Worm (Caenorhabditis elegans): ENCODE data around the gene T12A7.2.
A peak's percentile ranks its signal among the peaks of the same experiment; 100 is the strongest.

The T12A7.2 gene

ce11 chrIV:11785064-11785840 is 24.3 kb upstream of the T12A7.2 start:
- no peak for TF ChIP-seq Y53F4B.3 (GFP tag; IDR thresholded peaks at IDR 0.05)
- no peak for TF ChIP-seq madf-10 (tag; optimal IDR thresholded peaks at IDR 0.05)
- TF ChIP-seq snpc-4 (GFP tag; optimal IDR thresholded peaks at IDR 0.05): no peak
- TF ChIP-seq snpc-4 (tag; optimal IDR thresholded peaks at IDR 0.05): no peak
- no peak for TF ChIP-seq nfya-1 (tag; optimal IDR thresholded peaks at IDR 0.05; ENCODE audit: borderline replicate concordance, insufficient read depth)
- no peak for TF ChIP-seq ztf-26 (tag; optimal IDR thresholded peaks at IDR 0.05)
- no peak for TF ChIP-seq ceh-91 (GFP tag; IDR thresholded peaks at IDR 0.05)
- TF ChIP-seq ceh-27 (GFP tag; optimal IDR thresholded peaks at IDR 0.05): peak; percentile 5

DNA sequence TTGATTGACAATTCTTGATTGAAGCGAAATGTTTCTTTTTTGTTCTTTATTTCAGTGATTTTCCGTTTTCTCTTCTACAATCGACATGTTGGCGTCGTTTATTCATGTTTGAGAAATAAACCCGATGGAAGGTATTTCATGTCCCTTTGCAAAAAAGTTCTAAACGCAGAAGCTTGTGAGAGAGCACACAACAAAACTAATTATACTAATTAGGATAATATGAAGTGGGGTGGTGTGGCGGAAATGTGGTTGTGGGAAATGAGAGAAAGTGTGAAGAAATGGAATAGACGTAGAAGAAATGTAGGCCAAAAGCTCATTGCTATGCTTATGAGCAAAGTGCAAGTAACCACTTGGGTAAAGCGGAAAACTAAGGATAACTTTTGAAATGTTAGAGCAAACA is 21.9 kb upstream of the T12A7.2 start:
- no peak for TF ChIP-seq ztf-18 (tag; optimal IDR thresholded peaks at IDR 0.05)
- TF ChIP-seq hlh-26 (GFP tag; conservative IDR thresholded peaks at IDR 0.05): no peak
- TF ChIP-seq Y95B8A.8 (GFP tag; IDR thresholded peaks at IDR 0.05): no peak
- TF ChIP-seq lin-35 (GFP tag; optimal IDR thresholded peaks at IDR 0.05): no peak
- TF ChIP-seq ztf-22 (GFP tag; optimal IDR thresholded peaks at IDR 0.05): no peak
- no peak for TF ChIP-seq egrh-3 (GFP tag; IDR thresholded peaks at IDR 0.05)
- no peak for TF ChIP-seq sea-2 (GFP tag; IDR thresholded peaks at IDR 0.05)
- TF ChIP-seq pha-4 (tag; optimal IDR thresholded peaks at IDR 0.05): no peak
- TF ChIP-seq K12H6.12 (tag; optimal IDR thresholded peaks at IDR 0.05): no peak

DNA sequence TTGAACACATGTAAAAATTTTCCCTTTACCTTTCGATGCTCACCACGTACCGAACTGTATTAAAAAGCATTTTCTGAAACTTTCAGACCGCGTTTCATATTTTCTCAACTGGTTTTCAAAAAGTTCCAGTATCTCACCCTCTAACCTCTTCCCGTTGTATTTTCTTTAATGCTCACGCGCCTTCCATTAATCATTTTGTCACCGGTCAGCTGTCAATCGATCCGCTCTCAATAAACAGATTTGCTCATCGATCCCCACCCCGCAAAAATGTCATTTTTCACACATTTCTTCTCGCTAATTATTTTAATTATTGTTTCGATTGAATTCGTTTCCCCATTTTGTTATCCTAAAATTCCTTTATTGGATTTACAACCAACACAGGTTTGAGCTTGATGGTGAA is 18.1 kb upstream of the T12A7.2 start, which contains the start of gene lpr-2:
lpr-2 (plus strand) TSS at position 189 of the 400 bp plus-strand sequence.
- TF ChIP-seq cebp-1 (GFP tag; IDR thresholded peaks at IDR 0.05) (no peak), cebp-1 (tag; optimal IDR thresholded peaks at IDR 0.05) (no peak), ccch-3 (GFP tag; optimal IDR thresholded peaks at IDR 0.05) (no peak), efl-1 (GFP tag; optimal IDR thresholded peaks at IDR 0.05) (no peak), F55B11.4 (tag; optimal IDR thresholded peaks at IDR 0.05; ENCODE audit: borderline replicate concordance, insufficient read depth) (no peak), tlf-1 (GFP tag; optimal IDR thresholded peaks at IDR 0.05) (no peak), nfyb-1 (GFP tag; IDR thresholded peaks at IDR 0.05) (no peak), Y67H2A.10 (GFP tag; conservative IDR thresholded peaks at IDR 0.05) (no peak), F57C9.4 (tag; optimal IDR thresholded peaks at IDR 0.05) (no peak), repo-1 (tag; optimal IDR thresholded peaks at IDR 0.05) (no peak), mxl-1 (tag; optimal IDR thresholded peaks at IDR 0.05) (no peak), ztf-22 (GFP tag; optimal IDR thresholded peaks at IDR 0.05) (no peak), mel-28 (tag; optimal IDR thresholded peaks at IDR 0.05; ENCODE audit: borderline replicate concordance) (no peak), snpc-3.4 (tag; optimal IDR thresholded peaks at IDR 0.05) (no peak), rpc-1 (optimal IDR thresholded peaks at IDR 0.05) (no peak), rpc-1 (tag; optimal IDR thresholded peaks at IDR 0.05) (no peak), gei-17 (GFP tag; optimal IDR thresholded peaks at IDR 0.05) (no peak), snpc-1.1 (tag; optimal IDR thresholded peaks at IDR 0.05; ENCODE audit: insufficient read depth) (no peak), chd-7 (tag; optimal IDR thresholded peaks at IDR 0.05) (no peak), mcd-1 (GFP tag; IDR thresholded peaks at IDR 0.05) (no peak), lsl-1 (GFP tag; optimal IDR thresholded peaks at IDR 0.05) (no peak)

All from whole organism, young adult.